Worm (Caenorhabditis elegans) whole organism, young adult: Measurements from ENCODE around the gene F38B6.2.
A peak's percentile ranks its signal among the peaks of the same experiment; 100 is the strongest.

Source experiments
- B0261.1 ChIP-seq: sonication (generic microtip); optimal IDR thresholded peaks from 2 replicates; lab custom pipeline; 2016; ENCODE audit warnings: mild to moderate bottlenecking, missing genetic modification characterization, moderate library complexity, missing compliant biosample characterization
- B0336.3 ChIP-seq: fragments of 200-800 bp; sonication (Bioruptor generic); IDR thresholded peaks from 2 replicates; pipeline ENCODE4 v1.3.6; 2022; ENCODE audit warnings: missing genetic modification characterization, missing compliant biosample characterization
- C06A6.2 ChIP-seq: fragments of 200-800 bp; sonication (Bioruptor generic); conservative IDR thresholded peaks from 2 replicates; pipeline ENCODE4 v1.3.6; 2022; ENCODE audit warnings: missing genetic modification characterization, missing compliant biosample characterization
- C17E4.6 ChIP-seq: fragments of 200-800 bp; sonication (Bioruptor generic); IDR thresholded peaks from 2 replicates; pipeline ENCODE4 v1.3.6; 2022; ENCODE audit warnings: missing genetic modification reagents, missing genetic modification characterization, missing compliant biosample characterization
- D2030.7 ChIP-seq: fragments of 200-800 bp; sonication (Bioruptor generic); IDR thresholded peaks from 2 replicates; pipeline ENCODE4 v1.3.6; 2022; ENCODE audit warnings: missing genetic modification reagents, missing genetic modification characterization, missing compliant biosample characterization
- F10E7.11 ChIP-seq: sonication (generic microtip); optimal IDR thresholded peaks from 2 replicates; lab custom pipeline; 2017; ENCODE audit warnings: mild to moderate bottlenecking, missing genetic modification characterization, moderate library complexity, missing compliant biosample characterization
- F37B4.10 ChIP-seq: fragments of 200-800 bp; sonication (Bioruptor generic); IDR thresholded peaks from 2 replicates; pipeline ENCODE4 v1.3.6; 2022; ENCODE audit warnings: missing genetic modification characterization, missing compliant biosample characterization
- T07F8.4 ChIP-seq: sonication (generic microtip); optimal IDR thresholded peaks from 2 replicates; lab custom pipeline; 2016; ENCODE audit warnings: mild to moderate bottlenecking, missing genetic modification characterization, moderate library complexity, missing compliant biosample characterization
- T26A5.8 ChIP-seq: sonication (generic microtip); optimal IDR thresholded peaks from 2 replicates; lab custom pipeline; 2016; ENCODE audit warnings: missing genetic modification characterization, missing compliant biosample characterization
- akir-1 ChIP-seq: fragments of 200-800 bp; sonication (Bioruptor generic); optimal IDR thresholded peaks from 2 replicates; lab custom pipeline; 2018; ENCODE audit warnings: mild to moderate bottlenecking, missing genetic modification characterization, moderate library complexity, missing compliant biosample characterization
- ama-1 ChIP-seq, 3 experiments: fragments of 150-350 bp in 1 of 3; sonication (generic microtip) in 2 of 3; optimal IDR thresholded peaks; 2 replicates each; lab custom pipeline; 2014 to 2018; ENCODE audit warnings: missing biosample characterization in 2 of 3, missing genetic modification characterization in 2 of 3, missing genetic modification reagents in 2 of 3
- aptf-2 ChIP-seq: fragments of 200-800 bp; sonication (Bioruptor generic); conservative IDR thresholded peaks from 2 replicates; pipeline ENCODE4 v1.3.6; 2022; ENCODE audit warnings: missing genetic modification reagents, missing genetic modification characterization, missing compliant biosample characterization
- athp-1 ChIP-seq: sonication (generic microtip); optimal IDR thresholded peaks from 2 replicates; lab custom pipeline; 2017; ENCODE audit warnings: mild to moderate bottlenecking, missing genetic modification characterization, missing compliant biosample characterization
- cebp-2 ChIP-seq: fragments of 200-800 bp; sonication (Bioruptor generic); IDR thresholded peaks from 2 replicates; pipeline ENCODE4 v1.3.6; 2022; ENCODE audit warnings: missing genetic modification characterization, missing compliant biosample characterization
- ceh-100 ChIP-seq: fragments of 200-800 bp; sonication (Bioruptor generic); IDR thresholded peaks from 2 replicates; pipeline ENCODE4 v1.3.6; 2022; ENCODE audit warnings: missing genetic modification reagents, missing genetic modification characterization, missing compliant biosample characterization
- ceh-27 ChIP-seq: fragments of 200-800 bp; sonication (Bioruptor generic); optimal IDR thresholded peaks from 2 replicates; lab custom pipeline; 2018; ENCODE audit warnings: mild to moderate bottlenecking, missing genetic modification characterization, moderate library complexity, missing compliant biosample characterization
- ceh-40 ChIP-seq: fragments of 200-800 bp; sonication (Bioruptor generic); IDR thresholded peaks from 2 replicates; pipeline ENCODE4 v1.3.6; 2022; ENCODE audit warnings: missing genetic modification characterization, missing compliant biosample characterization
- ceh-58 ChIP-seq: fragments of 200-800 bp; sonication (Bioruptor generic); IDR thresholded peaks from 2 replicates; pipeline ENCODE4 v1.3.6; 2022; ENCODE audit warnings: missing genetic modification characterization, missing compliant biosample characterization
- ceh-79 ChIP-seq: sonication (generic microtip); optimal IDR thresholded peaks from 2 replicates; lab custom pipeline; 2017; ENCODE audit warnings: mild to moderate bottlenecking, missing genetic modification characterization, missing compliant biosample characterization
- efl-1 ChIP-seq: fragments of 150-350 bp; optimal IDR thresholded peaks from 2 replicates; lab custom pipeline; 2014; ENCODE audit warnings: missing biosample characterization, missing genetic modification reagents, missing genetic modification characterization
- egl-44 ChIP-seq: fragments of 200-800 bp; sonication (Bioruptor generic); IDR thresholded peaks from 2 replicates; pipeline ENCODE4 v1.3.6; 2022; ENCODE audit warnings: missing genetic modification reagents, missing genetic modification characterization, missing compliant biosample characterization
- ekl-4 ChIP-seq: fragments of 200-800 bp; sonication (Bioruptor generic); IDR thresholded peaks from 2 replicates; pipeline ENCODE4 v1.3.6; 2022; ENCODE audit warnings: missing genetic modification reagents, missing genetic modification characterization, missing compliant biosample characterization
- ets-4 ChIP-seq: fragments of 200-800 bp; sonication (Bioruptor generic); optimal IDR thresholded peaks from 2 replicates; lab custom pipeline; 2018; ENCODE audit warnings: mild to moderate bottlenecking, missing genetic modification characterization, missing compliant biosample characterization
- fkh-3 ChIP-seq: sonication (generic microtip); optimal IDR thresholded peaks from 2 replicates; lab custom pipeline; 2016; ENCODE audit warnings: mild to moderate bottlenecking, missing genetic modification characterization, missing compliant biosample characterization
- gei-17 ChIP-seq: fragments of 200-800 bp; sonication (Bioruptor generic); optimal IDR thresholded peaks from 2 replicates; lab custom pipeline; 2018; ENCODE audit warnings: mild to moderate bottlenecking, missing genetic modification characterization, missing compliant biosample characterization
- hlh-26 ChIP-seq: fragments of 200-800 bp; sonication (Bioruptor generic); conservative IDR thresholded peaks from 2 replicates; pipeline ENCODE4 v1.3.6; 2022; ENCODE audit warnings: missing genetic modification reagents, missing genetic modification characterization, missing compliant biosample characterization
- hrde-1 ChIP-seq: sonication (generic microtip); optimal IDR thresholded peaks from 2 replicates; lab custom pipeline; 2016; ENCODE audit warnings: missing genetic modification characterization, mild to moderate bottlenecking, missing compliant biosample characterization, moderate library complexity, missing genotype, missing genetic modification reagents, borderline replicate concordance
- hsf-1 ChIP-seq: fragments of 200-800 bp; sonication (Bioruptor generic); IDR thresholded peaks from 2 replicates; pipeline ENCODE4 v1.3.6; 2022; ENCODE audit warnings: missing genetic modification reagents, missing genetic modification characterization, missing compliant biosample characterization
- let-607 ChIP-seq, 2 experiments: fragments of 200-800 bp in 1 of 2; sonication (Bioruptor generic) in 1 of 2; sonication (generic microtip) in 1 of 2; optimal IDR thresholded peaks; 2 replicates each; lab custom pipeline; 2016 to 2018; ENCODE audit warnings: mild to moderate bottlenecking in 2 of 2, missing compliant biosample characterization in 2 of 2, missing genetic modification characterization in 2 of 2, moderate library complexity in 2 of 2, missing genotype in 1 of 2
- lin-35 ChIP-seq, 3 experiments: fragments of 150-350 bp in 2 of 3; sonication (generic microtip) in 1 of 3; optimal IDR thresholded peaks; 2 replicates each; lab custom pipeline; 2014 to 2018; ENCODE audit warnings: missing biosample characterization in 3 of 3, missing genetic modification characterization in 3 of 3, missing genetic modification reagents in 3 of 3
- lin-40 ChIP-seq: sonication (generic microtip); optimal IDR thresholded peaks from 2 replicates; lab custom pipeline; 2016; ENCODE audit warnings: missing genetic modification characterization, mild to moderate bottlenecking, missing compliant biosample characterization, missing genotype, missing genetic modification reagents
- lir-1 ChIP-seq: fragments of 200-800 bp; sonication (Bioruptor generic); conservative IDR thresholded peaks from 2 replicates; pipeline ENCODE4 v1.3.6; 2022; ENCODE audit warnings: missing genetic modification reagents, missing genetic modification characterization, missing compliant biosample characterization
- lsy-27 ChIP-seq: sonication (generic microtip); optimal IDR thresholded peaks from 2 replicates; lab custom pipeline; 2017; ENCODE audit warnings: missing genetic modification characterization, mild to moderate bottlenecking, missing compliant biosample characterization, antibody characterized with exemption, missing genotype, borderline replicate concordance; ENCODE audit not compliant: insufficient read depth
- mel-28 ChIP-seq: sonication (generic microtip); optimal IDR thresholded peaks from 2 replicates; lab custom pipeline; 2016; ENCODE audit warnings: borderline replicate concordance, mild to moderate bottlenecking, missing genetic modification characterization, missing compliant biosample characterization
- nhr-120 ChIP-seq: fragments of 200-800 bp; sonication (Bioruptor generic); IDR thresholded peaks from 2 replicates; pipeline ENCODE4 v1.3.6; 2022; ENCODE audit warnings: missing genetic modification characterization, missing compliant biosample characterization
- nhr-27 ChIP-seq: fragments of 200-800 bp; sonication (Bioruptor generic); optimal IDR thresholded peaks from 2 replicates; lab custom pipeline; 2018; ENCODE audit warnings: mild to moderate bottlenecking, missing genetic modification characterization, moderate library complexity, missing compliant biosample characterization
- nhr-80 ChIP-seq: sonication (generic microtip); optimal IDR thresholded peaks from 2 replicates; lab custom pipeline; 2016; ENCODE audit warnings: missing genetic modification characterization, missing compliant biosample characterization
- nhr-90 ChIP-seq: sonication (generic microtip); optimal IDR thresholded peaks from 2 replicates; lab custom pipeline; 2016; ENCODE audit warnings: missing genotype, mild to moderate bottlenecking, missing genetic modification characterization, missing compliant biosample characterization
- pha-4 ChIP-seq: fragments of 150-350 bp; sonication (generic microtip); optimal IDR thresholded peaks from 2 replicates; lab custom pipeline; 2014; ENCODE audit warnings: missing biosample characterization, missing genetic modification reagents, missing genetic modification characterization
- rpc-1 ChIP-seq, 2 experiments: fragments of 150-350 bp in 1 of 2; sonication (generic microtip) in 1 of 2; optimal IDR thresholded peaks; 2 replicates each; lab custom pipeline; 2014 to 2018; ENCODE audit warnings: missing biosample characterization in 1 of 2, missing genetic modification characterization in 1 of 2, missing genetic modification reagents in 1 of 2, missing genotype in 1 of 2
- sea-2 ChIP-seq: fragments of 200-800 bp; sonication (Bioruptor generic); IDR thresholded peaks from 2 replicates; pipeline ENCODE4 v1.3.6; 2022; ENCODE audit warnings: missing genetic modification characterization, missing compliant biosample characterization
- snpc-1.1 ChIP-seq: sonication (generic microtip); optimal IDR thresholded peaks from 2 replicates; lab custom pipeline; 2017; ENCODE audit warnings: missing genetic modification characterization, mild to moderate bottlenecking, missing compliant biosample characterization, antibody characterized with exemption, moderate library complexity, missing genotype, missing genetic modification reagents; ENCODE audit not compliant: insufficient read depth
- somi-1 ChIP-seq: fragments of 200-800 bp; sonication (Bioruptor generic); optimal IDR thresholded peaks from 2 replicates; lab custom pipeline; 2018; ENCODE audit warnings: mild to moderate bottlenecking, missing genetic modification characterization, missing compliant biosample characterization
- zfh-2 ChIP-seq: fragments of 200-800 bp; sonication (Bioruptor generic); conservative IDR thresholded peaks from 2 replicates; pipeline ENCODE4 v1.3.6; 2022; ENCODE audit warnings: missing genetic modification reagents, missing genetic modification characterization, missing compliant biosample characterization
- ztf-18 ChIP-seq: sonication (generic microtip); optimal IDR thresholded peaks from 2 replicates; lab custom pipeline; 2016; ENCODE audit warnings: missing genotype, mild to moderate bottlenecking, missing genetic modification characterization, missing compliant biosample characterization
- ztf-25 ChIP-seq: fragments of 200-800 bp; sonication (Bioruptor generic); IDR thresholded peaks from 2 replicates; pipeline ENCODE4 v1.3.6; 2022; ENCODE audit warnings: missing genetic modification reagents, missing genetic modification characterization, missing compliant biosample characterization

Gene F38B6.2

DNA sequence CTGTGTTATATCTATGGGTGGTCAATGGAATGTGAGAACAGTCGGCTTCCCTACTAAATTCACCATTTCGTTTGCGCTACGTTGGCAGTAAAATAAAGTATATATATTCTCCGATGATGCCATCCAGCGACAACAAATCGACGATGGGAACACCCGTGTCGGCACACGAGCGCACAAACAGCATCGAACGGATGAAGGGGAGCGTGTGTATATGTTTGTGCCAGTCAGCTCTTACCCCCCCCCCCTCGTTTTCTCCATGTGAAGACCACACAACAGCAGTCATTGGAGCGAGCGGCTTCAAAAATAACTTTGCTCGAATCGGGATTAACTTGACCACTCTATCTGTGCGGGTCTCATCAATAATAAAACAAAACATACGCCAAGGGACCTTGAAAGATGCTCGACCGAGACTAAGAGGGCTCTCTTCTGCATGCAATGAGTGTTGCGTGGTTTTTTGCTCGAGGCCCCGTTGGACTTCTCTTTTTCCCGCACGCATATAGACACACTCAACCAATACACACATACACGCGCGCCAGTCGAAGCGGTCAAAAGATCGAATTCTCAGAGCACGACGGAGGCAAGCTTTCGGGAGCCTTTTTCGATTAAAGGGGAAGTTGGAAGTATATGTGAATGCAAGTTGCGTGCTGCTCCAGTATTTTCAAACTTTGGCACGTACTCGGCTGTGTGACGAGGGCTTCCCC, 42.1 kb downstream of the F38B6.2 start:
- no peak for TF ChIP-seq ama-1 (optimal IDR thresholded peaks at IDR 0.05; lab: Kevin White, UChicago)
- TF ChIP-seq ama-1 (GFP tag; optimal IDR thresholded peaks at IDR 0.05; lab: Kevin White, UChicago) = peak in 1 of 2 experiments; percentile 24
- no peak for TF ChIP-seq ets-4
- TF ChIP-seq ceh-100 = no peak
- TF ChIP-seq ceh-27 (GFP tag; lab: Kevin White, UChicago) = peak; percentile 24
- TF ChIP-seq pha-4 (tag; lab: Kevin White, UChicago) = no peak
- no peak for TF ChIP-seq T26A5.8
- peak in 1 of 3 experiments; percentile 8 for TF ChIP-seq lin-35 (GFP tag; optimal IDR thresholded peaks at IDR 0.05; lab: Kevin White, UChicago)
- TF ChIP-seq ceh-40 (GFP tag; lab: Robert Waterston, UW) = no peak
- no peak for TF ChIP-seq B0336.3
- TF ChIP-seq ceh-58 (GFP tag; lab: Robert Waterston, UW) = no peak
- peak; percentile 23 for TF ChIP-seq zfh-2
- no peak for TF ChIP-seq C17E4.6 (GFP tag; lab: Robert Waterston, UW)
- no peak for TF ChIP-seq hlh-26 (GFP tag; lab: Robert Waterston, UW)
- TF ChIP-seq lir-1 (GFP tag; lab: Robert Waterston, UW) = no peak
- no peak for TF ChIP-seq mel-28 (tag; lab: Kevin White, UChicago)
- no peak for TF ChIP-seq ztf-25
- no peak for TF ChIP-seq ekl-4 (GFP tag; lab: Robert Waterston, UW)
- TF ChIP-seq efl-1 (GFP tag; lab: Kevin White, UChicago) = no peak

DNA sequence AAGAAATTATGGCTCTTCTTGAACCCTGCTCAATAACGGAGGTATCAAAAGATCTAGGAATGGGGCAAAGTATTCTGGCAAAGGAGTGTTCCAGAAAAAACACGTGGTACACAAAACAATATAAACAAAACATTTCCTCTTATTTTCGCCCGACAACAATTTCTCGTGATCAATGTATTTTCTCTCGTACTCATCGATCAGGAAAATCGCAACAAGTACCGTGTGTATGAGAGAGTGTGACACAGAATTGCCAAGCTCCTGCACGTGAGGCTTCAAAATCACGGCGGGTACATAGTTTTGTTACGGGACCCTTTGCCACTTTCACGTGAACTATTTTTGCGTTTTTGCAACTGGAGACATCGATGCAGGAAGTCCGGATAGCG, 42.6 kb downstream of the F38B6.2 start:
- TF ChIP-seq akir-1 (GFP tag; lab: Kevin White, UChicago) (no peak), hrde-1 (tag; lab: Kevin White, UChicago) (no peak), athp-1 (no peak), hsf-1 (GFP tag; lab: Robert Waterston, UW) (peak; percentile 34; the same call in 1 of the 2 replicates), F10E7.11 (tag; lab: Kevin White, UChicago) (no peak), let-607 (tag; optimal IDR thresholded peaks at IDR 0.05; lab: Kevin White, UChicago) (no peak), nhr-120 (no peak), pha-4 (tag; lab: Kevin White, UChicago) (no peak), rpc-1 (optimal IDR thresholded peaks at IDR 0.05; lab: Kevin White, UChicago) (no peak), rpc-1 (tag; optimal IDR thresholded peaks at IDR 0.05; lab: Kevin White, UChicago) (no peak), sea-2 (no peak), C06A6.2 (GFP tag; lab: Robert Waterston, UW) (peak; percentile 52; the same call in 1 of the 2 replicates), snpc-1.1 (tag; lab: Kevin White, UChicago) (no peak), gei-17 (GFP tag; lab: Kevin White, UChicago) (no peak), lin-40 (no peak), fkh-3 (tag; lab: Kevin White, UChicago) (no peak), ztf-25 (no peak), nhr-80 (no peak), nhr-27 (tag; lab: Kevin White, UChicago) (no peak), F37B4.10 (no peak), cebp-2 (GFP tag; lab: Robert Waterston, UW) (no peak), ceh-27 (GFP tag; lab: Kevin White, UChicago) (no peak), ceh-79 (tag; lab: Kevin White, UChicago) (no peak), T07F8.4 (tag; lab: Kevin White, UChicago) (no peak), aptf-2 (GFP tag; lab: Robert Waterston, UW) (no peak), B0261.1 (tag; lab: Kevin White, UChicago) (no peak), nhr-90 (tag; lab: Kevin White, UChicago) (no peak), somi-1 (peak; percentile 36), C17E4.6 (GFP tag; lab: Robert Waterston, UW) (no peak), ztf-18 (tag; lab: Kevin White, UChicago) (no peak), egl-44 (GFP tag; lab: Robert Waterston, UW) (0 out of 2 replicates have a peak, but pooled peaks have one; percentile 31), D2030.7 (GFP tag; lab: Robert Waterston, UW) (no peak), lsy-27 (tag; lab: Kevin White, UChicago) (no peak)
